Worm (Caenorhabditis elegans): ENCODE data around the gene srz-59.

Gene srz-59

ce11 chrIV:14177058-14177457 lies 45.2 kb downstream of the srz-59 start, which contains the start of gene R05A10.2:
R05A10.2 (plus strand) TSS chrIV:14177271.
- no peak for TF ChIP-seq nhr-12 (tag; optimal IDR thresholded peaks at IDR 0.05)
- TF ChIP-seq nhr-23 (tag; optimal IDR thresholded peaks at IDR 0.05), result no peak
- no peak for TF ChIP-seq ztf-1 (GFP tag; conservative IDR thresholded peaks at IDR 0.05)
- no peak for TF ChIP-seq mab-5 (tag; optimal IDR thresholded peaks at IDR 0.05)
- TF ChIP-seq aly-2 (tag; optimal IDR thresholded peaks at IDR 0.05), result no peak
- TF ChIP-seq nhr-25 (tag; optimal IDR thresholded peaks at IDR 0.05), result no peak

- no peak for TF ChIP-seq zag-1 (tag; optimal IDR thresholded peaks at IDR 0.05)
- no peak for TF ChIP-seq unc-55 (GFP tag; optimal IDR thresholded peaks at IDR 0.05)
- TF ChIP-seq R02D3.7 (tag; optimal IDR thresholded peaks at IDR 0.05), result no peak
- TF ChIP-seq sma-9 (GFP tag; optimal IDR thresholded peaks at IDR 0.05), result no peak
- no peak for TF ChIP-seq sma-9 (tag; optimal IDR thresholded peaks at IDR 0.05)
- TF ChIP-seq lin-11 (tag; optimal IDR thresholded peaks at IDR 0.05), result no peak
- no peak for TF ChIP-seq elt-3 (tag; optimal IDR thresholded peaks at IDR 0.05)
- no peak for TF ChIP-seq nhr-6 (tag; optimal IDR thresholded peaks at IDR 0.05)
Measured at ce11 chrIV:14182077-14182476, 50.2 kb downstream of the srz-59 start, which contains the start of gene R05A10.1. R05A10.1 (plus strand) TSS chrIV:14182377.
